Fruit fly (Drosophila melanogaster): ENCODE data around the gene Phyhd1.

The Phyhd1 gene

dm6 chr3R:10664942-10665341 is 15.8 kb downstream of the Phyhd1 start:
- TF ChIP-seq Myc (optimal IDR thresholded peaks at IDR 0.05), result no peak
- no peak for TF ChIP-seq N (GFP tag; optimal IDR thresholded peaks at IDR 0.05)
- no peak for TF ChIP-seq ey (GFP tag; optimal IDR thresholded peaks at IDR 0.05)
- no peak for TF ChIP-seq jim (GFP tag; optimal IDR thresholded peaks at IDR 0.05)
- TF ChIP-seq sv (GFP tag; optimal IDR thresholded peaks at IDR 0.05), result no peak
- no peak for TF ChIP-seq brk (GFP tag; optimal IDR thresholded peaks at IDR 0.05)
- no peak for TF ChIP-seq Hr83 (GFP tag; optimal IDR thresholded peaks at IDR 0.05; ENCODE audit: poor library complexity, severe bottlenecking)
- TF ChIP-seq Sp1 (GFP tag; optimal IDR thresholded peaks at IDR 0.05), result no peak
- TF ChIP-seq dmrt93B (GFP tag; optimal IDR thresholded peaks at IDR 0.05), result no peak
- no peak for TF ChIP-seq CG32264 (GFP tag; optimal IDR thresholded peaks at IDR 0.05)
- TF ChIP-seq pan (optimal IDR thresholded peaks at IDR 0.05), result no peak
- no peak for TF ChIP-seq CrebA (GFP tag; optimal IDR thresholded peaks at IDR 0.05; ENCODE audit: borderline replicate concordance)
- TF ChIP-seq Dif (GFP tag; optimal IDR thresholded peaks at IDR 0.05; ENCODE audit: partially characterized antibody), result peak; percentile 20
- no peak for TF ChIP-seq Dfd (GFP tag; optimal IDR thresholded peaks at IDR 0.05)
- TF ChIP-seq HLH106 (tag; optimal IDR thresholded peaks at IDR 0.05), result no peak
- TF ChIP-seq lola (GFP tag; optimal IDR thresholded peaks at IDR 0.05), result no peak
- peak; percentile 11 for TF ChIP-seq psq (GFP tag; optimal IDR thresholded peaks at IDR 0.05)
- TF ChIP-seq dsf (GFP tag; optimal IDR thresholded peaks at IDR 0.05; ENCODE audit: borderline replicate concordance), result no peak
- no peak for TF ChIP-seq Rel (GFP tag; optimal IDR thresholded peaks at IDR 0.05)
- TF ChIP-seq Rel (tag; optimal IDR thresholded peaks at IDR 0.05), result peak; percentile 17
- no peak for TF ChIP-seq Jra (GFP tag; optimal IDR thresholded peaks at IDR 0.05)
- no peak for TF ChIP-seq Hnf4 (GFP tag; optimal IDR thresholded peaks at IDR 0.05)
- TF ChIP-seq woc (GFP tag; optimal IDR thresholded peaks at IDR 0.05), result no peak
- TF ChIP-seq usp (GFP tag; optimal IDR thresholded peaks at IDR 0.05), result no peak
- no peak for TF ChIP-seq GATAd (GFP tag; optimal IDR thresholded peaks at IDR 0.05)
- TF ChIP-seq sage (GFP tag; optimal IDR thresholded peaks at IDR 0.05), result no peak
- no peak for TF ChIP-seq Abd-B (GFP tag; optimal IDR thresholded peaks at IDR 0.05)
- TF ChIP-seq br (GFP tag; optimal IDR thresholded peaks at IDR 0.05), result peak; percentile 17
- TF ChIP-seq dl (GFP tag; optimal IDR thresholded peaks at IDR 0.05; ENCODE audit: insufficient read depth in 1 of 2, partially characterized antibody in 2 of 2), result no peak
- TF ChIP-seq h (GFP tag; optimal IDR thresholded peaks at IDR 0.05), result no peak
- TF ChIP-seq foxo (GFP tag; optimal IDR thresholded peaks at IDR 0.05), result peak in 1 of 2 experiments; percentile 1
- no peak for TF ChIP-seq rgr (GFP tag; optimal IDR thresholded peaks at IDR 0.05)
- TF ChIP-seq Hr78 (GFP tag; optimal IDR thresholded peaks at IDR 0.05), result no peak
- peak; percentile 39 for TF ChIP-seq Vsx2 (GFP tag; optimal IDR thresholded peaks at IDR 0.05; ENCODE audit: partially characterized antibody)
- TF ChIP-seq OdsH (GFP tag; optimal IDR thresholded peaks at IDR 0.05), result peak; percentile 5

- TF ChIP-seq fru (GFP tag; optimal IDR thresholded peaks at IDR 0.05), result peak; percentile 70
- TF ChIP-seq Dfd (GFP tag; optimal IDR thresholded peaks at IDR 0.05), result no peak
- no peak for TF ChIP-seq pan (optimal IDR thresholded peaks at IDR 0.05)
- TF ChIP-seq psq (GFP tag; optimal IDR thresholded peaks at IDR 0.05), result peak; percentile 51
- peak; percentile 32 for TF ChIP-seq br (GFP tag; optimal IDR thresholded peaks at IDR 0.05)
- TF ChIP-seq CG9705 (GFP tag; optimal IDR thresholded peaks at IDR 0.05), result peak; percentile 27
- no peak for TF ChIP-seq tai (GFP tag; optimal IDR thresholded peaks at IDR 0.05)
- peak; percentile 46 for TF ChIP-seq dmrt93B (GFP tag; optimal IDR thresholded peaks at IDR 0.05)
- TF ChIP-seq Sp1 (GFP tag; optimal IDR thresholded peaks at IDR 0.05), result peak; percentile 72
- peak; percentile 52 for TF ChIP-seq ey (GFP tag; optimal IDR thresholded peaks at IDR 0.05)
- TF ChIP-seq Hnf4 (GFP tag; optimal IDR thresholded peaks at IDR 0.05), result peak; percentile 33
- no peak for TF ChIP-seq sv (GFP tag; optimal IDR thresholded peaks at IDR 0.05)
- TF ChIP-seq dl (GFP tag; optimal IDR thresholded peaks at IDR 0.05; ENCODE audit: insufficient read depth in 1 of 2, partially characterized antibody in 2 of 2), result no peak
- TF ChIP-seq Rel (GFP tag; optimal IDR thresholded peaks at IDR 0.05), result no peak
- TF ChIP-seq Rel (tag; optimal IDR thresholded peaks at IDR 0.05), result no peak
- peak in 1 of 2 experiments; percentile 75 for TF ChIP-seq foxo (GFP tag; optimal IDR thresholded peaks at IDR 0.05)
- no peak for TF ChIP-seq dsf (GFP tag; optimal IDR thresholded peaks at IDR 0.05; ENCODE audit: borderline replicate concordance)
- no peak for TF ChIP-seq Myc (optimal IDR thresholded peaks at IDR 0.05)
- no peak for TF ChIP-seq CrebA (GFP tag; optimal IDR thresholded peaks at IDR 0.05; ENCODE audit: borderline replicate concordance)
- no peak for TF ChIP-seq Hr78 (GFP tag; optimal IDR thresholded peaks at IDR 0.05)
- TF ChIP-seq N (GFP tag; optimal IDR thresholded peaks at IDR 0.05), result no peak
- no peak for TF ChIP-seq Vsx2 (GFP tag; optimal IDR thresholded peaks at IDR 0.05; ENCODE audit: partially characterized antibody)
- peak; percentile 67 for TF ChIP-seq h (GFP tag; optimal IDR thresholded peaks at IDR 0.05)
- TF ChIP-seq rgr (GFP tag; optimal IDR thresholded peaks at IDR 0.05), result peak; percentile 69
- no peak for TF ChIP-seq Abd-B (GFP tag; optimal IDR thresholded peaks at IDR 0.05)
- TF ChIP-seq brk (GFP tag; optimal IDR thresholded peaks at IDR 0.05), result no peak
- peak; percentile 42 for TF ChIP-seq sage (GFP tag; optimal IDR thresholded peaks at IDR 0.05)
- TF ChIP-seq HLH106 (tag; optimal IDR thresholded peaks at IDR 0.05), result peak; percentile 72
- no peak for TF ChIP-seq CG32264 (GFP tag; optimal IDR thresholded peaks at IDR 0.05)
- TF ChIP-seq Mio (GFP tag; optimal IDR thresholded peaks at IDR 0.05), result no peak
- peak; percentile 35 for TF ChIP-seq woc (GFP tag; optimal IDR thresholded peaks at IDR 0.05)
- no peak for TF ChIP-seq Dif (GFP tag; optimal IDR thresholded peaks at IDR 0.05; ENCODE audit: partially characterized antibody)
- TF ChIP-seq OdsH (GFP tag; optimal IDR thresholded peaks at IDR 0.05), result peak; percentile 72
- no peak for TF ChIP-seq lola (GFP tag; optimal IDR thresholded peaks at IDR 0.05)
Measured at dm6 chr3R:10661098-10661497, 19.6 kb downstream of the Phyhd1 start.
